Worm (Caenorhabditis elegans): ENCODE measurements around the gene F59B10.4.

The F59B10.4 gene

DNA sequence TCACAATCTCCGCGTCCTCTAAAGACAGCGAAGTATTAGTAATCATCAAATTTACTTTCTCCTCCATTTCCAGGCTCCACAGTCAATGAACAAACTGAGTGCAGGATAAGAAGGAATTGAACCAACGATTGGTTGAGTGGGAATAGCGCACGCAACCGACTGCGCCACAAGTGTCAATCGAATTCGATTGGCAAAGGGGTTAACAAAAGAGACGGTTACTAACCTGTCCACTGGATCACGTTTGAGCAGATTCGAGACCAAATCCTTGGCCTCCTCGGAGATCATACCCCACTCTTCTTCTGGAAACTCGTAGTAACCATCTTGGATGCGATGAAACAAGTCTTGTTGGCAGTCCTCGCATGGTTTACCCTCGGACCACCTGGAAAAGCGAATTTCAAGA is 26.3 kb upstream of the F59B10.4 start (continued):
- TF ChIP-seq rec-8 (tag; optimal IDR thresholded peaks at IDR 0.05): no peak
- TF ChIP-seq madf-3 (GFP tag; IDR thresholded peaks at IDR 0.05): no peak
- TF ChIP-seq F39B2.1 (GFP tag; IDR thresholded peaks at IDR 0.05): no peak
- peak; percentile 30; the same call in 1 of the 2 replicates for TF ChIP-seq Y53G8AR.9 (GFP tag; conservative IDR thresholded peaks at IDR 0.05)
- TF ChIP-seq ztf-26 (tag; optimal IDR thresholded peaks at IDR 0.05): no peak
- TF ChIP-seq F22D6.2 (tag; optimal IDR thresholded peaks at IDR 0.05): no peak
- peak; percentile 50 for TF ChIP-seq rpc-1 (optimal IDR thresholded peaks at IDR 0.05)
- TF ChIP-seq rpc-1 (tag; optimal IDR thresholded peaks at IDR 0.05): peak; percentile 78
- no peak for TF ChIP-seq T26A5.8 (tag; optimal IDR thresholded peaks at IDR 0.05)
- no peak for TF ChIP-seq atf-7 (tag; optimal IDR thresholded peaks at IDR 0.05)
- no peak for TF ChIP-seq unc-62 (GFP tag; optimal IDR thresholded peaks at IDR 0.05)
- no peak for TF ChIP-seq somi-1 (GFP tag; optimal IDR thresholded peaks at IDR 0.05)
- TF ChIP-seq efl-1 (GFP tag; optimal IDR thresholded peaks at IDR 0.05): no peak
- no peak for TF ChIP-seq ztf-25 (GFP tag; IDR thresholded peaks at IDR 0.05)
- TF ChIP-seq C17E4.6 (GFP tag; IDR thresholded peaks at IDR 0.05): no peak
- TF ChIP-seq nfya-2 (GFP tag; IDR thresholded peaks at IDR 0.05): no peak
- TF ChIP-seq ztf-22 (GFP tag; optimal IDR thresholded peaks at IDR 0.05): no peak
- no peak for TF ChIP-seq him-1 (tag; optimal IDR thresholded peaks at IDR 0.05)
- no peak; the same call in 1 of the 2 replicates for TF ChIP-seq madf-8 (GFP tag; conservative IDR thresholded peaks at IDR 0.05)
- TF ChIP-seq sea-2 (GFP tag; IDR thresholded peaks at IDR 0.05): no peak
- TF ChIP-seq ama-1 (optimal IDR thresholded peaks at IDR 0.05): peak; percentile 93
- no peak for TF ChIP-seq ama-1 (GFP tag; optimal IDR thresholded peaks at IDR 0.05)
- TF ChIP-seq fkh-3 (tag; optimal IDR thresholded peaks at IDR 0.05): no peak
- TF ChIP-seq madf-6 (GFP tag; IDR thresholded peaks at IDR 0.05): 0 out of 2 replicates have a peak, but pooled peaks have one; percentile 13
- no peak for TF ChIP-seq F49E8.2 (tag; optimal IDR thresholded peaks at IDR 0.05; ENCODE audit: insufficient read depth)
- TF ChIP-seq nfyb-1 (GFP tag; IDR thresholded peaks at IDR 0.05): no peak
- TF ChIP-seq bed-2 (GFP tag; IDR thresholded peaks at IDR 0.05): no peak
- TF ChIP-seq aptf-3 (GFP tag; IDR thresholded peaks at IDR 0.05): peak; percentile 39; the same call in 1 of the 2 replicates
- no peak for TF ChIP-seq hsf-1 (GFP tag; IDR thresholded peaks at IDR 0.05)
- no peak for TF ChIP-seq B0019.2 (GFP tag; conservative IDR thresholded peaks at IDR 0.05)
- TF ChIP-seq K12H6.12 (tag; optimal IDR thresholded peaks at IDR 0.05): no peak
- TF ChIP-seq egrh-3 (GFP tag; IDR thresholded peaks at IDR 0.05): no peak
- no peak for TF ChIP-seq ets-4 (GFP tag; optimal IDR thresholded peaks at IDR 0.05)
- no peak for TF ChIP-seq F37B4.10 (GFP tag; IDR thresholded peaks at IDR 0.05)
- no peak for TF ChIP-seq repo-1 (tag; optimal IDR thresholded peaks at IDR 0.05)
- no peak for TF ChIP-seq Y95B8A.8 (GFP tag; IDR thresholded peaks at IDR 0.05)
- TF ChIP-seq F57A8.1 (GFP tag; optimal IDR thresholded peaks at IDR 0.05): no peak
- TF ChIP-seq ekl-4 (GFP tag; IDR thresholded peaks at IDR 0.05): no peak; the same call in 1 of the 2 replicates
- peak in 1 of 3 experiments; percentile 43 for TF ChIP-seq lin-35 (GFP tag; optimal IDR thresholded peaks at IDR 0.05)
- TF ChIP-seq nhr-27 (tag; optimal IDR thresholded peaks at IDR 0.05): no peak
- no peak; the same call in 1 of the 2 replicates for TF ChIP-seq D2030.7 (GFP tag; IDR thresholded peaks at IDR 0.05)
- TF ChIP-seq hrde-1 (tag; optimal IDR thresholded peaks at IDR 0.05; ENCODE audit: borderline replicate concordance): peak; percentile 10
- no peak for TF ChIP-seq tlf-1 (GFP tag; optimal IDR thresholded peaks at IDR 0.05)
- TF ChIP-seq chd-7 (tag; optimal IDR thresholded peaks at IDR 0.05): no peak
- no peak for TF ChIP-seq attf-5 (GFP tag; optimal IDR thresholded peaks at IDR 0.05)
- TF ChIP-seq ZK185.1 (tag; optimal IDR thresholded peaks at IDR 0.05; ENCODE audit: poor library complexity, severe bottlenecking): no peak
- no peak for TF ChIP-seq zim-3 (tag; optimal IDR thresholded peaks at IDR 0.05)
- no peak for TF ChIP-seq hlh-26 (GFP tag; conservative IDR thresholded peaks at IDR 0.05)
- TF ChIP-seq lag-1 (GFP tag; IDR thresholded peaks at IDR 0.05): 0 out of 2 replicates have a peak, but pooled peaks have one; percentile 26
- TF ChIP-seq ceh-40 (GFP tag; IDR thresholded peaks at IDR 0.05): no peak
